Fruit fly (Drosophila melanogaster) whole organism, wandering third instar larva: ENCODE data around the gene CG44004.
A peak's percentile ranks its signal among the peaks of the same experiment; 100 is the strongest.

Experiments
- CG32264 ChIP-seq: fragments of 200-800 bp; sonication (Bioruptor generic); optimal IDR thresholded peaks from 2 replicates; lab custom pipeline; 2016; ENCODE audit warnings: missing biosample characterization, missing genetic modification characterization
- CG9705 ChIP-seq: fragments of 200-800 bp; sonication (Bioruptor generic); optimal IDR thresholded peaks from 2 replicates; lab custom pipeline; 2018; ENCODE audit warnings: missing biosample characterization, mild to moderate bottlenecking, missing genetic modification characterization
- CrebA ChIP-seq: fragments of 200-800 bp; sonication (Bioruptor generic); optimal IDR thresholded peaks from 2 replicates; lab custom pipeline; 2016; ENCODE audit warnings: missing biosample characterization, mild to moderate bottlenecking, missing genetic modification characterization, borderline replicate concordance
- Dfd ChIP-seq: fragments of >200 bp; optimal IDR thresholded peaks from 2 replicates; lab custom pipeline; 2017; ENCODE audit warnings: missing biosample characterization, missing genetic modification characterization
- Dif ChIP-seq: fragments of 200-275, 200-300 bp; sonication (Bioruptor generic); optimal IDR thresholded peaks from 2 replicates; lab custom pipeline; 2018; ENCODE audit warnings: missing biosample characterization, missing genetic modification characterization; ENCODE audit not compliant: partially characterized antibody
- GATAd ChIP-seq: sonication (Bioruptor generic); optimal IDR thresholded peaks from 2 replicates; lab custom pipeline; 2016; ENCODE audit warnings: missing biosample characterization, missing genetic modification characterization
- HLH106 ChIP-seq: fragments of 200-800 bp; optimal IDR thresholded peaks from 3 replicates; lab custom pipeline; 2019; ENCODE audit warnings: missing biosample characterization, mild to moderate bottlenecking, missing genetic modification characterization, moderate library complexity
- Hnf4 ChIP-seq: fragments of 200-800 bp; sonication (Bioruptor generic); optimal IDR thresholded peaks from 2 replicates; lab custom pipeline; 2016; ENCODE audit warnings: missing biosample characterization, mild to moderate bottlenecking, missing genetic modification characterization
- Hr78 ChIP-seq: fragments of >200 bp; optimal IDR thresholded peaks from 2 replicates; lab custom pipeline; 2017; ENCODE audit warnings: missing biosample characterization, missing genetic modification characterization
- Hr83 ChIP-seq: fragments of 200-300 bp; sonication (Bioruptor generic); optimal IDR thresholded peaks from 2 replicates; lab custom pipeline; 2016; ENCODE audit warnings: missing biosample characterization, mild to moderate bottlenecking, missing genetic modification characterization, moderate library complexity; ENCODE audit not compliant: poor library complexity, severe bottlenecking
- Jra ChIP-seq: sonication (Bioruptor generic); optimal IDR thresholded peaks from 2 replicates; lab custom pipeline; 2016; ENCODE audit warnings: missing biosample characterization, missing genetic modification characterization
- N ChIP-seq: fragments of >200 bp; optimal IDR thresholded peaks from 2 replicates; lab custom pipeline; 2018; ENCODE audit warnings: missing biosample characterization, missing external identifiers, missing genetic modification characterization
- OdsH ChIP-seq: fragments of 200-800 bp; sonication (Bioruptor generic); optimal IDR thresholded peaks from 2 replicates; lab custom pipeline; 2016; ENCODE audit warnings: missing biosample characterization, mild to moderate bottlenecking, missing genetic modification characterization
- Sp1 ChIP-seq: fragments of 200-800 bp; sonication (Bioruptor generic); optimal IDR thresholded peaks from 3 replicates; lab custom pipeline; 2019; ENCODE audit warnings: missing biosample characterization, mild to moderate bottlenecking, missing genetic modification characterization, moderate library complexity
- Vsx2 ChIP-seq: fragments of 200-300, 225-300 bp; sonication (Bioruptor generic); optimal IDR thresholded peaks from 2 replicates; lab custom pipeline; 2018; ENCODE audit warnings: missing biosample characterization, missing genetic modification characterization; ENCODE audit not compliant: partially characterized antibody
- br ChIP-seq: fragments of 200-800 bp; sonication (Bioruptor generic); optimal IDR thresholded peaks from 2 replicates; lab custom pipeline; 2016; ENCODE audit warnings: missing biosample characterization, missing genetic modification characterization
- brk ChIP-seq: fragments of 200-800 bp; sonication (Bioruptor generic); optimal IDR thresholded peaks from 2 replicates; lab custom pipeline; 2016; ENCODE audit warnings: missing biosample characterization, mild to moderate bottlenecking, missing genetic modification characterization
- dl ChIP-seq, 2 experiments: fragments of 175-275, 200-275 bp in 1 of 2; fragments of 200-275 bp in 1 of 2; sonication (Bioruptor generic); optimal IDR thresholded peaks; lab custom pipeline; 2018; ENCODE audit warnings: mild to moderate bottlenecking in 2 of 2, missing biosample characterization in 2 of 2, missing genetic modification characterization in 2 of 2, moderate library complexity in 2 of 2; ENCODE audit not compliant: partially characterized antibody in 2 of 2, insufficient read depth in 1 of 2
- dmrt93B ChIP-seq: fragments of 200-800 bp; sonication (Bioruptor generic); optimal IDR thresholded peaks from 2 replicates; lab custom pipeline; 2018; ENCODE audit warnings: missing biosample characterization, mild to moderate bottlenecking, missing genetic modification characterization
- dsf ChIP-seq: sonication (Bioruptor generic); optimal IDR thresholded peaks from 2 replicates; lab custom pipeline; 2016; ENCODE audit warnings: missing biosample characterization, missing genetic modification characterization, borderline replicate concordance
- ey ChIP-seq: fragments of 200-800 bp; sonication (Bioruptor generic); optimal IDR thresholded peaks from 2 replicates; lab custom pipeline; 2016; ENCODE audit warnings: missing biosample characterization, missing genetic modification characterization
- foxo ChIP-seq, 2 experiments: fragments of 200-800 bp; sonication (Bioruptor generic); optimal IDR thresholded peaks; 2 replicates in 1 of 2; 3 replicates in 1 of 2; lab custom pipeline; 2016 to 2017; ENCODE audit warnings: missing biosample characterization in 2 of 2, missing genetic modification characterization in 2 of 2
- fru ChIP-seq: fragments of 200-800 bp; sonication (Bioruptor generic); optimal IDR thresholded peaks from 3 replicates; lab custom pipeline; 2016; ENCODE audit warnings: missing biosample characterization, mild to moderate bottlenecking, missing genetic modification characterization
- h ChIP-seq: fragments of 200-800 bp; sonication (Bioruptor generic); optimal IDR thresholded peaks from 3 replicates; lab custom pipeline; 2016; ENCODE audit warnings: missing biosample characterization, mild to moderate bottlenecking, missing genetic modification characterization
- lola ChIP-seq: fragments of >200 bp; optimal IDR thresholded peaks from 2 replicates; lab custom pipeline; 2017; ENCODE audit warnings: missing biosample characterization, missing genetic modification characterization
- pan ChIP-seq: fragments of >200 bp; optimal IDR thresholded peaks from 2 replicates; lab custom pipeline; 2017
- psq ChIP-seq: fragments of 200-800 bp; sonication (Bioruptor generic); optimal IDR thresholded peaks from 3 replicates; lab custom pipeline; 2017; ENCODE audit warnings: missing biosample characterization, mild to moderate bottlenecking, missing genetic modification characterization, moderate library complexity
- rgr ChIP-seq: fragments of 200-800 bp; sonication (Bioruptor generic); optimal IDR thresholded peaks from 3 replicates; lab custom pipeline; 2016; ENCODE audit warnings: missing biosample characterization, mild to moderate bottlenecking, missing genetic modification characterization
- sv ChIP-seq: fragments of 200-800 bp; sonication (Bioruptor generic); optimal IDR thresholded peaks from 3 replicates; lab custom pipeline; 2016; ENCODE audit warnings: missing biosample characterization, missing genetic modification characterization
- tai ChIP-seq: sonication (Bioruptor generic); optimal IDR thresholded peaks from 2 replicates; lab custom pipeline; 2016; ENCODE audit warnings: missing biosample characterization, missing genetic modification characterization
- woc ChIP-seq: sonication (Bioruptor generic); optimal IDR thresholded peaks from 2 replicates; lab custom pipeline; 2016; ENCODE audit warnings: missing biosample characterization, mild to moderate bottlenecking, missing genetic modification characterization

Gene CG44004

DNA sequence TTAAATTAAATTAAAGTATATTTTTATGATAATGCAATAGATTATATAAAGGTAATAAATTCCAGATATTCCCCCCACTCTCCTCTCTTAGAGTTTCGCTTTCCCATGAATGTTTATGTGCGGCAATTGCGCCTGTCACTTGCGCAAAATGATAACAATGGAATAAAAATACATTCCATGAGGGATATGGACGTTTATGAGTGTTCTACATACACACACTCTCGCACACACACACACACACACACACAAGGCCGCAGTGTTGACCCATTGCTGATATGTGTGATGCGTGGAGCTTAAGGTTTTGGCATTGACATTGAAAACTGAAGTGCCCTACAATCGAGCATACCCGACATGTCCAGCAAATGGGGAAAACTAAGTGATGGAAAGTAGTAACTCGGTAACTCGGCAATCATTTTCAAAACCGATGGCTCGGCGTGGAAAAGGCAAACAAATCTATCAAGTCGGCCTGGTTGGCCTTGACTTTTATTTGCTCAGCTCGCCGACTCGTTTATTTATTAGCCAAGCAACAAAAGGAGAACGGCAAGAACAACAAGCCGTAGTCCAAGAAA lies 27.0 kb downstream of the CG44004 start:
- TF ChIP-seq fru (peak; percentile 50), Jra (GFP tag; lab: Kevin White, UChicago) (no peak), Dfd (GFP tag; lab: Kevin White, UChicago) (peak; percentile 20), Sp1 (no peak), Hr83 (no peak), OdsH (GFP tag; lab: Kevin White, UChicago) (peak; percentile 29), Dif (GFP tag; lab: Kevin White, UChicago) (no peak), foxo (GFP tag; optimal IDR thresholded peaks at IDR 0.05; lab: Kevin White, UChicago) (peak in 1 of 2 experiments; percentile 47), psq (GFP tag; lab: Kevin White, UChicago) (peak; percentile 18), rgr (GFP tag; lab: Kevin White, UChicago) (peak; percentile 49), dmrt93B (peak; percentile 11), ey (GFP tag; lab: Kevin White, UChicago) (peak; percentile 54)

- TF ChIP-seq tai (GFP tag; lab: Kevin White, UChicago) (no peak), dsf (no peak), CG32264 (no peak), GATAd (GFP tag; lab: Kevin White, UChicago) (no peak), sv (GFP tag; lab: Kevin White, UChicago) (no peak), ey (GFP tag; lab: Kevin White, UChicago) (no peak), h (GFP tag; lab: Kevin White, UChicago) (no peak), CG9705 (GFP tag; lab: Kevin White, UChicago) (no peak), fru (no peak), Dif (GFP tag; lab: Kevin White, UChicago) (no peak), rgr (GFP tag; lab: Kevin White, UChicago) (no peak), HLH106 (tag; lab: Kevin White, UChicago) (no peak), foxo (GFP tag; optimal IDR thresholded peaks at IDR 0.05; lab: Kevin White, UChicago) (no peak), br (no peak), pan (lab: Kevin White, UChicago) (no peak), psq (GFP tag; lab: Kevin White, UChicago) (no peak), Hr78 (GFP tag; lab: Kevin White, UChicago) (no peak), brk (GFP tag; lab: Kevin White, UChicago) (no peak), N (no peak)
Measured at dm6 chr3L:18044333-18045043, 29.2 kb downstream of the CG44004 start.

DNA sequence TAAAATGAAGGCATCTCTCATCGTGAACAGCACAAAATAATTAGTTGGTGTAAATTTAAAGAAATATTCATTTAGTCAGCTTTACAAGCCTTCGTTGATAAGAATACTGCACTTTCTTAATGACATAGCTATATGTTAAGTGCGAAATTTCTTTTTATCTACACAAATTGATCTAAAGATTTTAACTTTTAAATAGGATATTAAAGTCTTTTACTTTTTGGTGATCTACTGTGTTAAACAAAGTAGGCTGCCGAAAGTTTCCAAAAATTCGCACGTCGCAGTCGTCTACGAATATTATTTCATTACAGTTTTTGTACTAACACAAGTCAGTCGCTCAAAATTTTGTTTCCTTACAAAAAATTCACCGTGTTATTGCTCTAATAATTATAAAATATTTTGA lies 31.2 kb downstream of the CG44004 start, which contains the start of gene CG42393:
CG42393 (plus strand) TSS at position 301 of the 400 bp plus-strand sequence.
- TF ChIP-seq Jra (GFP tag; lab: Kevin White, UChicago) (no peak), foxo (GFP tag; optimal IDR thresholded peaks at IDR 0.05; lab: Kevin White, UChicago) (no peak), dl (GFP tag; optimal IDR thresholded peaks at IDR 0.05; lab: Kevin White, UChicago; ENCODE audit: insufficient read depth in 1 of 2, partially characterized antibody in 2 of 2) (no peak)

- TF ChIP-seq Vsx2: no peak
- no peak for TF ChIP-seq Hr83
- no peak for TF ChIP-seq GATAd (GFP tag; lab: Kevin White, UChicago)
- no peak for TF ChIP-seq psq (GFP tag; lab: Kevin White, UChicago)
- TF ChIP-seq dmrt93B: no peak
- no peak for TF ChIP-seq tai (GFP tag; lab: Kevin White, UChicago)
- TF ChIP-seq OdsH (GFP tag; lab: Kevin White, UChicago): no peak
- no peak for TF ChIP-seq CrebA (GFP tag; lab: Kevin White, UChicago)
- no peak for TF ChIP-seq Hr78 (GFP tag; lab: Kevin White, UChicago)
- TF ChIP-seq lola: no peak
- TF ChIP-seq pan (lab: Kevin White, UChicago): no peak
- TF ChIP-seq CG9705 (GFP tag; lab: Kevin White, UChicago): no peak
- no peak for TF ChIP-seq Dfd (GFP tag; lab: Kevin White, UChicago)
- TF ChIP-seq woc (GFP tag; lab: Kevin White, UChicago): no peak
- TF ChIP-seq Hnf4: no peak
- TF ChIP-seq dl (GFP tag; optimal IDR thresholded peaks at IDR 0.05; lab: Kevin White, UChicago; ENCODE audit: insufficient read depth in 1 of 2, partially characterized antibody in 2 of 2): no peak
- no peak for TF ChIP-seq h (GFP tag; lab: Kevin White, UChicago)
Measured at dm6 chr3L:18040017-18040416, 33.6 kb downstream of the CG44004 start, which contains the start of gene CG32192. Gene CG32192 (plus strand): TSS chr3L:18040317.
